Worm (Caenorhabditis elegans) whole organism, young adult: ENCODE results near the gene T07A9.15.

Source experiments
- ama-1 ChIP-seq, 3 experiments: fragments of 150-350 bp in 1 of 3; sonication (generic microtip) in 2 of 3; optimal IDR thresholded peaks; 2 replicates each; lab custom pipeline; 2014 to 2018; ENCODE audit warnings: missing biosample characterization in 2 of 3, missing genetic modification characterization in 2 of 3, missing genetic modification reagents in 2 of 3
- ceh-58 ChIP-seq: fragments of 200-800 bp; sonication (Bioruptor generic); IDR thresholded peaks from 2 replicates; pipeline ENCODE4 v1.3.6; 2022; ENCODE audit warnings: missing genetic modification characterization, missing compliant biosample characterization
- egl-44 ChIP-seq: fragments of 200-800 bp; sonication (Bioruptor generic); IDR thresholded peaks from 2 replicates; pipeline ENCODE4 v1.3.6; 2022; ENCODE audit warnings: missing genetic modification reagents, missing genetic modification characterization, missing compliant biosample characterization
- hsf-1 ChIP-seq: fragments of 200-800 bp; sonication (Bioruptor generic); IDR thresholded peaks from 2 replicates; pipeline ENCODE4 v1.3.6; 2022; ENCODE audit warnings: missing genetic modification reagents, missing genetic modification characterization, missing compliant biosample characterization
- let-607 ChIP-seq, 2 experiments: fragments of 200-800 bp in 1 of 2; sonication (Bioruptor generic) in 1 of 2; sonication (generic microtip) in 1 of 2; optimal IDR thresholded peaks; 2 replicates each; lab custom pipeline; 2016 to 2018; ENCODE audit warnings: mild to moderate bottlenecking in 2 of 2, missing compliant biosample characterization in 2 of 2, missing genetic modification characterization in 2 of 2, moderate library complexity in 2 of 2, missing genotype in 1 of 2
- lin-35 ChIP-seq, 3 experiments: fragments of 150-350 bp in 2 of 3; sonication (generic microtip) in 1 of 3; optimal IDR thresholded peaks; 2 replicates each; lab custom pipeline; 2014 to 2018; ENCODE audit warnings: missing biosample characterization in 3 of 3, missing genetic modification characterization in 3 of 3, missing genetic modification reagents in 3 of 3
- nfyb-1 ChIP-seq: fragments of 200-800 bp; sonication (Bioruptor generic); IDR thresholded peaks from 2 replicates; pipeline ENCODE4 v1.3.6; 2022; ENCODE audit warnings: missing genetic modification reagents, missing genetic modification characterization, missing compliant biosample characterization
- nhr-90 ChIP-seq: sonication (generic microtip); optimal IDR thresholded peaks from 2 replicates; lab custom pipeline; 2016; ENCODE audit warnings: missing genotype, mild to moderate bottlenecking, missing genetic modification characterization, missing compliant biosample characterization
- zim-3 ChIP-seq: sonication (generic microtip); optimal IDR thresholded peaks from 2 replicates; lab custom pipeline; 2017; ENCODE audit warnings: mild to moderate bottlenecking, missing genetic modification characterization, moderate library complexity, missing compliant biosample characterization

- TF ChIP-seq egl-44 (GFP tag; lab: Robert Waterston, UW), result no peak
- no peak for TF ChIP-seq zim-3 (tag; lab: Kevin White, UChicago)
- no peak for TF ChIP-seq nhr-90 (tag; lab: Kevin White, UChicago)
- no peak for TF ChIP-seq hsf-1
- TF ChIP-seq ama-1 (optimal IDR thresholded peaks at IDR 0.05; lab: Kevin White, UChicago), result no peak
- TF ChIP-seq ama-1 (GFP tag; optimal IDR thresholded peaks at IDR 0.05; lab: Kevin White, UChicago), result no peak
- TF ChIP-seq let-607 (tag; optimal IDR thresholded peaks at IDR 0.05; lab: Kevin White, UChicago), result no peak
- no peak for TF ChIP-seq lin-35 (GFP tag; optimal IDR thresholded peaks at IDR 0.05; lab: Kevin White, UChicago)
- TF ChIP-seq nfyb-1, result no peak
- TF ChIP-seq ceh-58 (GFP tag; lab: Robert Waterston, UW), result no peak
These were observed 5.3 kb downstream of the T07A9.15 start, which contains the start of gene ssna-1 for ce11 chrIV:388073-388472.
